Fruit fly (Drosophila melanogaster) whole organism, embryonic: ENCODE measurements around the gene Sb.

Experiments
- Blimp-1 ChIP-seq: fragments of 200-800 bp; sonication (Bioruptor generic); optimal IDR thresholded peaks from 3 replicates; lab custom pipeline; 2018; ENCODE audit warnings: missing biosample characterization, missing genetic modification characterization, mild to moderate bottlenecking, moderate library complexity, missing genetic modification reagents
- CG10147 ChIP-seq: fragments of 200-800 bp; sonication (Bioruptor generic); optimal IDR thresholded peaks from 2 replicates; lab custom pipeline; 2019; ENCODE audit warnings: missing biosample characterization, mild to moderate bottlenecking, missing genetic modification characterization, moderate library complexity
- CG10209 ChIP-seq: fragments of 200-800 bp; sonication (Bioruptor generic); optimal IDR thresholded peaks from 3 replicates; lab custom pipeline; 2017; ENCODE audit warnings: missing biosample characterization, mild to moderate bottlenecking, missing genetic modification characterization, missing genetic modification reagents
- CG1024 ChIP-seq: fragments of 200-800 bp; sonication (Bioruptor generic); IDR thresholded peaks from 2 replicates; pipeline ENCODE4 v1.3.6; 2022; ENCODE audit warnings: missing biosample characterization, missing genetic modification characterization
- CG10543 ChIP-seq: fragments of 200-800 bp; sonication (Bioruptor generic); optimal IDR thresholded peaks from 3 replicates; lab custom pipeline; 2017; ENCODE audit warnings: missing biosample characterization, mild to moderate bottlenecking, missing genetic modification characterization, moderate library complexity
- CG10959 ChIP-seq: fragments of 200-800 bp; sonication (Bioruptor generic); IDR thresholded peaks from 2 replicates; pipeline ENCODE4 v1.3.6; 2022; ENCODE audit warnings: missing biosample characterization, missing genetic modification characterization
- CG11093 ChIP-seq: fragments of 200-800 bp; sonication (Bioruptor generic); IDR thresholded peaks from 3 replicates; pipeline ENCODE4 v1.3.6; 2022; ENCODE audit warnings: missing biosample characterization, missing genetic modification characterization
- CG11247 ChIP-seq: fragments of 200-800 bp; sonication (Bioruptor generic); IDR thresholded peaks from 2 replicates; pipeline ENCODE4 v1.3.6; 2022; ENCODE audit warnings: missing biosample characterization, missing genetic modification characterization
- CG15514 ChIP-seq: fragments of 200-800 bp; sonication (Bioruptor generic); optimal IDR thresholded peaks from 3 replicates; lab custom pipeline; 2017; ENCODE audit warnings: missing biosample characterization, missing genetic modification characterization, mild to moderate bottlenecking, moderate library complexity, missing genetic modification reagents
- CG15601 ChIP-seq: fragments of 200-800 bp; sonication (Bioruptor generic); optimal IDR thresholded peaks from 3 replicates; lab custom pipeline; 2019; ENCODE audit warnings: missing biosample characterization, mild to moderate bottlenecking, missing genetic modification characterization, moderate library complexity
- CG1603 ChIP-seq: fragments of 200-800 bp; sonication (Bioruptor generic); optimal IDR thresholded peaks from 2 replicates; lab custom pipeline; 2019; ENCODE audit warnings: missing biosample characterization, mild to moderate bottlenecking, missing genetic modification characterization, moderate library complexity
- CG18599 ChIP-seq: fragments of 200-800 bp; sonication (Bioruptor generic); optimal IDR thresholded peaks from 3 replicates; lab custom pipeline; 2017; ENCODE audit warnings: missing biosample characterization, missing genetic modification characterization, mild to moderate bottlenecking, moderate library complexity, missing genetic modification reagents
- CG18764 ChIP-seq: fragments of 200-800 bp; sonication (Bioruptor generic); optimal IDR thresholded peaks from 3 replicates; lab custom pipeline; 2016; ENCODE audit warnings: missing biosample characterization, missing genetic modification characterization
- CG31441 ChIP-seq: fragments of 200-800 bp; sonication (Bioruptor generic); IDR thresholded peaks from 2 replicates; pipeline ENCODE4 v1.3.6; 2022; ENCODE audit warnings: missing biosample characterization, missing genetic modification characterization
- CG34376 ChIP-seq: fragments of 200-800 bp; sonication (Bioruptor generic); optimal IDR thresholded peaks from 2 replicates; lab custom pipeline; 2018; ENCODE audit warnings: missing biosample characterization, mild to moderate bottlenecking, missing genetic modification characterization
- CG34422 ChIP-seq: fragments of 200-800 bp; sonication (Bioruptor generic); IDR thresholded peaks from 3 replicates; pipeline ENCODE4 v1.3.6; 2022; ENCODE audit warnings: missing biosample characterization, missing genetic modification characterization
- CG43689 ChIP-seq: fragments of 200-800 bp; sonication (Bioruptor generic); IDR thresholded peaks from 2 replicates; pipeline ENCODE4 v1.3.6; 2022; ENCODE audit warnings: missing biosample characterization, missing genetic modification characterization
- CG4617 ChIP-seq: fragments of 200-800 bp; sonication (Bioruptor generic); optimal IDR thresholded peaks from 3 replicates; lab custom pipeline; 2016; ENCODE audit warnings: missing biosample characterization, missing genetic modification characterization, borderline replicate concordance
- CG4707 ChIP-seq: fragments of 200-800 bp; sonication (Bioruptor generic); optimal IDR thresholded peaks from 2 replicates; lab custom pipeline; 2018; ENCODE audit warnings: missing biosample characterization, mild to moderate bottlenecking, missing genetic modification characterization, moderate library complexity
- CG5953 ChIP-seq: fragments of 200-800 bp; sonication (Bioruptor generic); IDR thresholded peaks from 2 replicates; pipeline ENCODE4 v1.3.6; 2022; ENCODE audit warnings: missing biosample characterization, missing genetic modification characterization
- CG6683 ChIP-seq: fragments of 200-800 bp; sonication (Bioruptor generic); optimal IDR thresholded peaks from 2 replicates; lab custom pipeline; 2017; ENCODE audit warnings: missing biosample characterization, mild to moderate bottlenecking, missing genetic modification characterization, missing genetic modification reagents
- Chrac-16 ChIP-seq: fragments of 200-800 bp; sonication (Bioruptor generic); optimal IDR thresholded peaks from 3 replicates; lab custom pipeline; 2016; ENCODE audit warnings: missing biosample characterization, missing genetic modification characterization
- CrebB ChIP-seq: fragments of 200-800 bp; sonication (Bioruptor generic); optimal IDR thresholded peaks from 3 replicates; lab custom pipeline; 2018; ENCODE audit warnings: missing biosample characterization, mild to moderate bottlenecking, missing genetic modification characterization
- Drgx ChIP-seq: fragments of 200-800 bp; sonication (Bioruptor generic); IDR thresholded peaks from 2 replicates; pipeline ENCODE4 v1.3.6; 2022; ENCODE audit warnings: missing biosample characterization, missing genetic modification characterization
- E2f2 ChIP-seq: fragments of 200-800 bp; sonication (Bioruptor generic); IDR thresholded peaks from 2 replicates; pipeline ENCODE4 v1.3.6; 2022; ENCODE audit warnings: missing biosample characterization, missing genetic modification characterization
- GATAe ChIP-seq: fragments of 200-800 bp; sonication (Bioruptor generic); conservative IDR thresholded peaks from 2 replicates; pipeline ENCODE4 v1.3.6; 2022; ENCODE audit warnings: missing biosample characterization, missing genetic modification characterization
- H2.0 ChIP-seq: fragments of 200-800 bp; sonication (Bioruptor generic); IDR thresholded peaks from 2 replicates; pipeline ENCODE4 v1.3.6; 2022; ENCODE audit warnings: missing biosample characterization, missing genetic modification characterization
- Hmx ChIP-seq: fragments of 200-800 bp; sonication (Bioruptor generic); optimal IDR thresholded peaks from 2 replicates; lab custom pipeline; 2016; ENCODE audit warnings: missing biosample characterization, missing genetic modification characterization
- Hr3 ChIP-seq: fragments of 200-800 bp; sonication (Bioruptor generic); optimal IDR thresholded peaks from 3 replicates; lab custom pipeline; 2016; ENCODE audit warnings: missing biosample characterization, missing genetic modification characterization
- Kr ChIP-seq: fragments of 200-800 bp; sonication (Bioruptor generic); optimal IDR thresholded peaks from 2 replicates; lab custom pipeline; 2017; ENCODE audit warnings: missing biosample characterization, mild to moderate bottlenecking, missing genetic modification characterization
- Lim3 ChIP-seq: fragments of 200-800 bp; sonication (Bioruptor generic); IDR thresholded peaks from 2 replicates; pipeline ENCODE4 v1.3.6; 2022; ENCODE audit warnings: missing biosample characterization, missing genetic modification characterization
- Six4 ChIP-seq: fragments of 200-800 bp; sonication (Bioruptor generic); optimal IDR thresholded peaks from 2 replicates; lab custom pipeline; 2016; ENCODE audit warnings: missing biosample characterization, missing genetic modification characterization
- Sox102F ChIP-seq: fragments of 200-800 bp; sonication (Bioruptor generic); optimal IDR thresholded peaks from 2 replicates; lab custom pipeline; 2018; ENCODE audit warnings: missing biosample characterization, mild to moderate bottlenecking, missing genetic modification characterization, moderate library complexity
- abd-A ChIP-seq: fragments of 200-800 bp; sonication (Bioruptor generic); optimal IDR thresholded peaks from 3 replicates; lab custom pipeline; 2019; ENCODE audit warnings: missing biosample characterization, mild to moderate bottlenecking, missing genetic modification characterization, moderate library complexity
- bsh ChIP-seq, 2 experiments: fragments of 200-800 bp; sonication (Bioruptor generic); optimal IDR thresholded peaks; 2 replicates each; lab custom pipeline; 2017 to 2018; ENCODE audit warnings: mild to moderate bottlenecking in 2 of 2, missing biosample characterization in 2 of 2, missing genetic modification characterization in 2 of 2, moderate library complexity in 1 of 2
- caup ChIP-seq: fragments of 200-800 bp; sonication (Bioruptor generic); optimal IDR thresholded peaks from 3 replicates; lab custom pipeline; 2017; ENCODE audit warnings: missing biosample characterization, mild to moderate bottlenecking, missing genetic modification characterization, moderate library complexity; ENCODE audit not compliant: severe bottlenecking
- dan ChIP-seq: fragments of 200-800 bp; sonication (Bioruptor generic); IDR thresholded peaks from 2 replicates; pipeline ENCODE4 v1.3.6; 2022; ENCODE audit warnings: missing biosample characterization, missing genetic modification characterization
- dati ChIP-seq: fragments of 200-800 bp; sonication (Bioruptor generic); IDR thresholded peaks from 2 replicates; pipeline ENCODE4 v1.3.6; 2022; ENCODE audit warnings: missing biosample characterization, missing genetic modification characterization
- ems ChIP-seq: fragments of 200-800 bp; sonication (Bioruptor generic); optimal IDR thresholded peaks from 3 replicates; lab custom pipeline; 2016; ENCODE audit warnings: missing biosample characterization, missing genetic modification characterization
- hkb ChIP-seq, 2 experiments: fragments of 200-800 bp in 1 of 2; fragments of >200 bp in 1 of 2; sonication (Bioruptor generic) in 1 of 2; IDR thresholded peaks in 1 of 2; optimal IDR thresholded peaks in 1 of 2; 2 replicates each; pipeline versions ENCODE4 v1.3.6 to Lab custom; 2017 to 2022; ENCODE audit warnings: missing biosample characterization in 1 of 2, missing genetic modification characterization in 1 of 2
- inv ChIP-seq: fragments of 200-800 bp; sonication (Bioruptor generic); IDR thresholded peaks from 2 replicates; pipeline ENCODE4 v1.3.6; 2022; ENCODE audit warnings: missing biosample characterization, missing genetic modification characterization; ENCODE audit not compliant: partially characterized antibody
- maf-S ChIP-seq: fragments of 200-800 bp; sonication (Bioruptor generic); optimal IDR thresholded peaks from 2 replicates; lab custom pipeline; 2016; ENCODE audit warnings: missing biosample characterization, missing genetic modification characterization
- pfk ChIP-seq: fragments of 200-800 bp; sonication (Bioruptor generic); optimal IDR thresholded peaks from 2 replicates; lab custom pipeline; 2018; ENCODE audit warnings: missing biosample characterization, mild to moderate bottlenecking, missing genetic modification characterization, moderate library complexity
- pita ChIP-seq: fragments of 200-800 bp; sonication (Bioruptor generic); optimal IDR thresholded peaks from 2 replicates; lab custom pipeline; 2017; ENCODE audit warnings: missing biosample characterization, mild to moderate bottlenecking, missing genetic modification characterization
- slou ChIP-seq: fragments of 200-800 bp; sonication (Bioruptor generic); optimal IDR thresholded peaks from 3 replicates; lab custom pipeline; 2016; ENCODE audit warnings: missing biosample characterization, missing genetic modification characterization
- tup ChIP-seq: fragments of 200-800 bp; sonication (Bioruptor generic); optimal IDR thresholded peaks from 2 replicates; lab custom pipeline; 2016; ENCODE audit warnings: missing biosample characterization, mild to moderate bottlenecking, missing genetic modification characterization, moderate library complexity
- twi ChIP-seq: fragments of 200-800 bp; optimal IDR thresholded peaks from 2 replicates; lab custom pipeline; 2019; ENCODE audit warnings: missing biosample characterization, mild to moderate bottlenecking, missing genetic modification characterization, moderate library complexity

Sb gene

DNA sequence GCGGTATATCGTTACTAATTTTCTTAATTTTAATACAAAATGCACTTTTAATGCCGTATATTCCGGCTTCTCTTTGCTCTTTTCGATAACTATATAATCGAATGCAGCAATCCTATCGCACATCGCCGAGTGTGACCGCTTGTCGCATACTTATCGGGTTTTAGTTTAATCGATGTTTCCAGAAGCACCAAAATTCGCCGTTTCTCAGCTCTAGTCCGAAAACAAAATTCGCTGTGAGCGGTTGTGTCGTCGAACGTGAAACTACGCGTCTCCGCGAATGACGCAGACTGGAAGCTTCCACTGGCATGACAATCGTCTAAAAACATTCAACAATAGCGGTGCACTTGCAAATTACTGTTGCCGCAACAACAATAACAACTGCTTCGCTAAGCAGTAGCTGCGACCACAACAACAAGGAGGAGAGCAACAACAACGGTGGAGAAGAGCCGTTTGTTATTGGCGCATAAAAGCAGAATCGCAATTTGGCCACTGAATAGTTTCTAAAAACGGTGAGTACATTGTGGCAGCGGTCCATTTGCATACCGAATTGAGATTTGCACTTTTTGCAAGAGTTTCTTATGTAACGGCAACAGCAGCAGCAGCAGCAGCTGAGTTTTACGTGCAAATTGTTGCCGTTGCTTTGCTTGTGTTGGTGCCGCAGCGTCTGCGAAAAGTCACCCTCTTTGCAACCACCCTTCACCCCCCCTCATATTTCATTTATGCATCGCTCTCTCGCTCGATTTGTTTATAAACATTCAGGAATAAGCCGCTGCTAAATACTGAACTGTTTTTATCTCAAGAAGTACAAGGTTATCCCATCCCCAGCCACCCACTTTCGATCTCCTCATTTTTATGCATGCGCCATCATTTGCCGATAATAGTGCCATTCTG, 71.1 kb downstream of the Sb start, which contains the start of gene sra (continued):
- TF ChIP-seq Hmx (GFP tag; lab: Kevin White, UChicago) (no peak), CrebB (tag; lab: Kevin White, UChicago) (peak; percentile 30), CG4707 (GFP tag; lab: Kevin White, UChicago) (no peak), pfk (GFP tag; lab: Kevin White, UChicago) (no peak), CG10209 (GFP tag; lab: Kevin White, UChicago) (peak; percentile 12), Six4 (GFP tag; lab: Kevin White, UChicago) (no peak), CG43689 (no peak), Blimp-1 (GFP tag; lab: Kevin White, UChicago) (no peak), CG34376 (GFP tag; lab: Kevin White, UChicago) (no peak), twi (tag; lab: Kevin White, UChicago) (no peak), CG4617 (GFP tag; lab: Kevin White, UChicago) (peak; percentile 59), Lim3 (no peak), caup (GFP tag; lab: Kevin White, UChicago) (peak; percentile 33), GATAe (GFP tag; lab: Robert Waterston, UW) (no peak), CG31441 (peak; percentile 30; the same call in 1 of the 2 replicates), CG11247 (GFP tag; lab: Robert Waterston, UW) (no peak; the same call in 1 of the 2 replicates), Hr3 (GFP tag; lab: Kevin White, UChicago) (no peak), H2.0 (no peak), abd-A (tag; lab: Kevin White, UChicago) (no peak), E2f2 (GFP tag; lab: Robert Waterston, UW) (peak; percentile 32), Chrac-16 (GFP tag; lab: Kevin White, UChicago) (no peak), inv (GFP tag; lab: Robert Waterston, UW) (peak; percentile 92), CG18599 (GFP tag; lab: Kevin White, UChicago) (peak; percentile 45), Kr (no peak), dati (GFP tag; lab: Robert Waterston, UW) (no peak), dan (no peak), CG11093 (GFP tag; lab: Robert Waterston, UW) (no peak), CG10147 (GFP tag; lab: Kevin White, UChicago) (peak; percentile 42), hkb (optimal IDR thresholded peaks at IDR 0.05; lab: Kevin White, UChicago) (peak; percentile 65), hkb (GFP tag; IDR thresholded peaks at IDR 0.05; lab: Robert Waterston, UW) (peak; percentile 18; the same call in 1 of the 2 replicates), CG34422 (peak; percentile 75; the same call in 1 of the 3 replicates), CG15601 (tag; lab: Kevin White, UChicago) (peak; percentile 5), CG1024 (GFP tag; lab: Robert Waterston, UW) (no peak), CG10543 (GFP tag; lab: Kevin White, UChicago) (peak; percentile 26), CG15514 (GFP tag; lab: Kevin White, UChicago) (peak; percentile 68), ems (GFP tag; lab: Kevin White, UChicago) (peak; percentile 39), pita (GFP tag; lab: Kevin White, UChicago) (no peak), CG5953 (no peak), CG18764 (GFP tag; lab: Kevin White, UChicago) (peak; percentile 8), CG10959 (GFP tag; lab: Robert Waterston, UW) (no peak), tup (GFP tag; lab: Kevin White, UChicago) (no peak), Sox102F (GFP tag; lab: Kevin White, UChicago) (no peak), Drgx (0 out of 2 replicates have a peak, but pooled peaks have one; percentile 12), slou (GFP tag; lab: Kevin White, UChicago) (no peak), bsh (GFP tag; optimal IDR thresholded peaks at IDR 0.05; lab: Kevin White, UChicago) (no peak), CG1603 (tag; lab: Kevin White, UChicago) (peak; percentile 82), maf-S (GFP tag; lab: Kevin White, UChicago) (peak; percentile 13), CG6683 (GFP tag; lab: Kevin White, UChicago) (no peak)
